Worm (Caenorhabditis elegans) whole organism, late embryonic: ENCODE measurements around the gene cyp-33B1.

Experiments used
- ceh-19 ChIP-seq: fragments of 200-800 bp; sonication (Bioruptor generic); optimal IDR thresholded peaks from 2 replicates; lab custom pipeline; 2018; ENCODE audit warnings: mild to moderate bottlenecking, missing genetic modification characterization, missing compliant biosample characterization
- ceh-22 ChIP-seq: sonication (generic microtip); optimal IDR thresholded peaks from 2 replicates; lab custom pipeline; 2017; ENCODE audit warnings: missing biosample characterization, missing genetic modification characterization
- fkh-10 ChIP-seq: fragments of 150-350 bp; optimal IDR thresholded peaks from 2 replicates; lab custom pipeline; 2014; ENCODE audit warnings: missing biosample characterization, missing genetic modification reagents, missing genetic modification characterization
- lin-11 ChIP-seq: fragments of 200-800 bp; sonication (Bioruptor generic); optimal IDR thresholded peaks from 2 replicates; lab custom pipeline; 2018; ENCODE audit warnings: mild to moderate bottlenecking, missing genetic modification characterization, missing compliant biosample characterization
- pax-1 ChIP-seq: fragments of 150-350 bp; optimal IDR thresholded peaks from 2 replicates; lab custom pipeline; 2014; ENCODE audit warnings: missing biosample characterization, missing genetic modification characterization
- tbx-2 ChIP-seq: sonication (generic microtip); optimal IDR thresholded peaks from 2 replicates; lab custom pipeline; 2016; ENCODE audit warnings: missing genetic modification characterization, missing compliant biosample characterization

DNA sequence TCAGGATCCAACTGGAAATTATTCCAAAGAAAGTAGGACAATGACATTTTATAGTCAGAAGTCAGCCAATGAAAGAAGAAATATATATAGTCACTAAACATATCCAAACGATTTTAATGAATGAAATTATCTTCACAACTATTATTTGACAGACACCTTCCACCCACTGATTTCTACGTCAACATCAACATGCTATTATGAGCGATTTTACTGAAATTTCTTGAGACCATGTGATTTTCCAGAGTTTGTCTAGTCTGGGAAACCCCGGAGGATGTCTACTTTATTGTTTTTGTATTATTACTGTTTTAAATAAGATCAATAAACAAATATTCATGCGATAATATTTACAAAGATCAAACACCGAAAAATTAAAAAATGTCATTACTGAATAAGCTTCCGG is 25.6 kb upstream of the cyp-33B1 start, which contains the start of gene srt-18:
- TF ChIP-seq pax-1 = no peak
- no peak for TF ChIP-seq tbx-2 (tag; lab: Kevin White, UChicago)
- no peak for TF ChIP-seq ceh-19
- TF ChIP-seq lin-11 (tag; lab: Kevin White, UChicago) = no peak
- TF ChIP-seq ceh-22 (tag; lab: Kevin White, UChicago) = no peak
- TF ChIP-seq fkh-10 (GFP tag; lab: Kevin White, UChicago) = no peak
